Worm (Caenorhabditis elegans) whole organism, L4 larva: Measurements from ENCODE around the gene srsx-14.

Experiments used
- D1046.2 ChIP-seq: fragments of 200-800 bp; sonication (Bioruptor generic); IDR thresholded peaks from 2 replicates; pipeline ENCODE4 v1.3.6; 2022; ENCODE audit warnings: missing genetic modification characterization, missing compliant biosample characterization
- F26F4.8 ChIP-seq: fragments of 200-800 bp; sonication (Bioruptor generic); conservative IDR thresholded peaks from 2 replicates; pipeline ENCODE4 v1.3.6; 2022; ENCODE audit warnings: missing genetic modification characterization, missing compliant biosample characterization
- F44E2.7 ChIP-seq: fragments of 200-800 bp; sonication (Bioruptor generic); IDR thresholded peaks from 2 replicates; pipeline ENCODE4 v2.1.2; 2022; ENCODE audit warnings: missing genetic modification characterization, missing compliant biosample characterization
- F49E8.2 ChIP-seq: sonication (generic microtip); optimal IDR thresholded peaks from 2 replicates; lab custom pipeline; 2016; ENCODE audit warnings: missing compliant biosample characterization, mild to moderate bottlenecking, missing genetic modification characterization, borderline replicate concordance
- R02D3.7 ChIP-seq: fragments of 150-350 bp; sonication (generic microtip); optimal IDR thresholded peaks from 3 replicates; lab custom pipeline; 2014; ENCODE audit warnings: missing biosample characterization, missing genetic modification characterization
- Y48G9A.11 ChIP-seq: fragments of 200-800 bp; sonication (Bioruptor generic); IDR thresholded peaks from 2 replicates; pipeline ENCODE4 v1.3.6; 2022; ENCODE audit warnings: missing genetic modification reagents, missing genetic modification characterization, missing compliant biosample characterization
- Y75B8A.6 ChIP-seq: fragments of 200-800 bp; sonication (Bioruptor generic); IDR thresholded peaks from 2 replicates; pipeline ENCODE4 v1.3.6; 2022; ENCODE audit warnings: missing genetic modification reagents, missing genetic modification characterization, missing compliant biosample characterization
- ZK546.5 ChIP-seq, 2 experiments: sonication (generic microtip); optimal IDR thresholded peaks; 2 replicates each; lab custom pipeline; 2017; ENCODE audit warnings: missing biosample characterization in 2 of 2, missing genetic modification characterization in 2 of 2
- aly-2 ChIP-seq: sonication (generic microtip); optimal IDR thresholded peaks from 2 replicates; lab custom pipeline; 2018; ENCODE audit warnings: missing biosample characterization, missing genetic modification characterization
- ama-1 ChIP-seq: fragments of 150-350 bp; optimal IDR thresholded peaks from 2 replicates; lab custom pipeline; 2014; ENCODE audit warnings: inconsistent platforms, mixed read lengths
- arid-1 ChIP-seq: fragments of 200-800 bp; sonication (Bioruptor generic); conservative IDR thresholded peaks from 2 replicates; pipeline ENCODE4 v1.3.6; 2022; ENCODE audit warnings: missing genetic modification reagents, missing genetic modification characterization, missing compliant biosample characterization
- ceh-32 ChIP-seq: sonication (generic microtip); optimal IDR thresholded peaks from 2 replicates; lab custom pipeline; 2016; ENCODE audit warnings: mild to moderate bottlenecking, missing genetic modification characterization, missing compliant biosample characterization; ENCODE audit not compliant: poor library complexity
- ceh-62 ChIP-seq: sonication (generic microtip); optimal IDR thresholded peaks from 2 replicates; lab custom pipeline; 2017; ENCODE audit warnings: missing biosample characterization, missing genetic modification characterization
- ceh-82 ChIP-seq: sonication (generic microtip); optimal IDR thresholded peaks from 2 replicates; lab custom pipeline; 2017; ENCODE audit warnings: missing biosample characterization, missing genetic modification characterization
- ces-1 ChIP-seq: fragments of 150-350 bp; sonication (generic microtip); optimal IDR thresholded peaks from 4 replicates; lab custom pipeline; 2014; ENCODE audit warnings: missing biosample characterization, missing genetic modification reagents, missing genetic modification characterization
- daf-16 ChIP-seq, 3 experiments: sonication (generic microtip); optimal IDR thresholded peaks; 2 replicates each; lab custom pipeline; 2016 to 2017; ENCODE audit warnings: missing genetic modification characterization in 3 of 3, missing genetic modification reagents in 3 of 3, mild to moderate bottlenecking in 2 of 3, missing compliant biosample characterization in 2 of 3, missing biosample characterization in 1 of 3, moderate library complexity in 1 of 3
- daf-19 ChIP-seq: fragments of 200-800 bp; sonication (Bioruptor generic); conservative IDR thresholded peaks from 2 replicates; pipeline ENCODE4 v1.3.6; 2022; ENCODE audit warnings: missing genetic modification characterization, missing compliant biosample characterization
- dmd-6 ChIP-seq: fragments of 200-800 bp; sonication (Bioruptor generic); IDR thresholded peaks from 2 replicates; pipeline ENCODE4 v1.3.6; 2022; ENCODE audit warnings: missing genetic modification reagents, missing genetic modification characterization, missing compliant biosample characterization
- dmd-9 ChIP-seq: fragments of 200-800 bp; sonication (Bioruptor generic); IDR thresholded peaks from 2 replicates; pipeline ENCODE4 v1.3.6; 2022; ENCODE audit warnings: missing genetic modification reagents, missing genetic modification characterization, missing compliant biosample characterization
- duxl-1 ChIP-seq: sonication (generic microtip); optimal IDR thresholded peaks from 2 replicates; lab custom pipeline; 2016; ENCODE audit warnings: mild to moderate bottlenecking, missing genetic modification characterization, moderate library complexity, missing compliant biosample characterization; ENCODE audit not compliant: poor library complexity
- dve-1 ChIP-seq: sonication (generic microtip); optimal IDR thresholded peaks from 2 replicates; lab custom pipeline; 2017; ENCODE audit warnings: antibody characterized with exemption, mild to moderate bottlenecking, missing genetic modification characterization, missing compliant biosample characterization; ENCODE audit not compliant: insufficient read depth
- egl-27 ChIP-seq: sonication (generic microtip); optimal IDR thresholded peaks from 3 replicates; lab custom pipeline; 2017; ENCODE audit warnings: missing biosample characterization, missing genetic modification reagents, missing genetic modification characterization
- egl-43 ChIP-seq: fragments of 200-800 bp; sonication (Bioruptor generic); IDR thresholded peaks from 2 replicates; pipeline ENCODE4 v1.3.6; 2022; ENCODE audit warnings: missing genetic modification reagents, missing genetic modification characterization, missing compliant biosample characterization
- fkh-10 ChIP-seq: fragments of 150-350 bp; optimal IDR thresholded peaks from 2 replicates; lab custom pipeline; 2014; ENCODE audit warnings: missing biosample characterization, missing genetic modification reagents, missing genetic modification characterization
- gei-8 ChIP-seq: fragments of 200-800 bp; sonication (Bioruptor generic); optimal IDR thresholded peaks from 2 replicates; lab custom pipeline; 2018; ENCODE audit warnings: mild to moderate bottlenecking, missing genetic modification characterization, missing compliant biosample characterization
- hmg-1.1 ChIP-seq: fragments of 200-800 bp; sonication (Bioruptor generic); IDR thresholded peaks from 2 replicates; pipeline ENCODE4 v1.3.6; 2022; ENCODE audit warnings: missing genetic modification reagents, missing genetic modification characterization, missing compliant biosample characterization
- jun-1 ChIP-seq: fragments of 150-350 bp; optimal IDR thresholded peaks from 2 replicates; lab custom pipeline; 2014; ENCODE audit warnings: missing biosample characterization, missing genetic modification reagents, missing genetic modification characterization
- lin-1 ChIP-seq: fragments of 200-800 bp; sonication (Bioruptor generic); IDR thresholded peaks from 2 replicates; pipeline ENCODE4 v1.3.6; 2022; ENCODE audit warnings: missing genetic modification reagents, missing genetic modification characterization, missing compliant biosample characterization
- lin-29 ChIP-seq: fragments of 200-800 bp; sonication (Bioruptor generic); IDR thresholded peaks from 2 replicates; pipeline ENCODE4 v1.3.6; 2022; ENCODE audit warnings: missing genetic modification reagents, missing genetic modification characterization, missing compliant biosample characterization
- lin-39 ChIP-seq: fragments of 150-350 bp; optimal IDR thresholded peaks from 2 replicates; lab custom pipeline; 2014; ENCODE audit warnings: missing biosample characterization, missing genetic modification reagents, missing genetic modification characterization
- madf-5 ChIP-seq, 2 experiments: fragments of 200-800 bp; sonication (Bioruptor generic); IDR thresholded peaks; 2 replicates each; pipeline ENCODE4 v1.3.6; 2022; ENCODE audit warnings: missing compliant biosample characterization in 2 of 2, missing genetic modification characterization in 2 of 2
- madf-9 ChIP-seq: fragments of 200-800 bp; sonication (Bioruptor generic); conservative IDR thresholded peaks from 2 replicates; pipeline ENCODE4 v1.3.6; 2022; ENCODE audit warnings: missing genetic modification reagents, missing genetic modification characterization, missing compliant biosample characterization
- mdl-1 ChIP-seq, 2 experiments: fragments of 150-350 bp in 1 of 2; sonication (generic microtip) in 1 of 2; optimal IDR thresholded peaks; 2 replicates each; lab custom pipeline; 2014 to 2017; ENCODE audit warnings: missing biosample characterization in 2 of 2, missing genetic modification characterization in 2 of 2
- mdt-29 ChIP-seq: fragments of 200-800 bp; sonication (Bioruptor generic); IDR thresholded peaks from 2 replicates; pipeline ENCODE4 v1.3.6; 2022; ENCODE audit warnings: missing genetic modification reagents, missing genetic modification characterization, missing compliant biosample characterization
- mes-2 ChIP-seq: sonication (generic microtip); optimal IDR thresholded peaks from 2 replicates; lab custom pipeline; 2016; ENCODE audit warnings: missing genotype, mild to moderate bottlenecking, missing genetic modification characterization, missing compliant biosample characterization; ENCODE audit not compliant: poor library complexity, severe bottlenecking
- mxl-2 ChIP-seq: fragments of 200-800 bp; sonication (Bioruptor generic); conservative IDR thresholded peaks from 2 replicates; pipeline ENCODE4 v1.3.6; 2022; ENCODE audit warnings: missing genetic modification reagents, missing genetic modification characterization, missing compliant biosample characterization
- nhr-10 ChIP-seq: fragments of 150-350 bp; optimal IDR thresholded peaks from 2 replicates; lab custom pipeline; 2014; ENCODE audit warnings: missing biosample characterization, missing genetic modification characterization
- nhr-102 ChIP-seq: sonication (generic microtip); optimal IDR thresholded peaks from 2 replicates; lab custom pipeline; 2016; ENCODE audit warnings: mild to moderate bottlenecking, missing genetic modification characterization, moderate library complexity, missing compliant biosample characterization
- nhr-11 ChIP-seq: fragments of 150-350 bp; optimal IDR thresholded peaks from 2 replicates; lab custom pipeline; 2014; ENCODE audit warnings: missing biosample characterization, missing genetic modification characterization
- nhr-111 ChIP-seq: fragments of 200-800 bp; sonication (Bioruptor generic); optimal IDR thresholded peaks from 2 replicates; lab custom pipeline; 2018; ENCODE audit warnings: mild to moderate bottlenecking, missing genetic modification characterization, missing compliant biosample characterization
- nhr-25 ChIP-seq: sonication (generic microtip); optimal IDR thresholded peaks from 2 replicates; lab custom pipeline; 2017; ENCODE audit warnings: missing genetic modification characterization, mild to moderate bottlenecking, missing compliant biosample characterization, antibody characterized with exemption, moderate library complexity, borderline replicate concordance; ENCODE audit not compliant: insufficient read depth
- nhr-28 ChIP-seq: fragments of 150-350 bp; optimal IDR thresholded peaks from 2 replicates; lab custom pipeline; 2014; ENCODE audit warnings: missing biosample characterization, missing genetic modification characterization
- nhr-41 ChIP-seq: fragments of 200-800 bp; sonication (Bioruptor generic); IDR thresholded peaks from 2 replicates; pipeline ENCODE4 v1.3.6; 2022; ENCODE audit warnings: missing genetic modification reagents, missing genetic modification characterization, missing compliant biosample characterization
- nhr-42 ChIP-seq: fragments of 200-800 bp; sonication (Bioruptor generic); IDR thresholded peaks from 2 replicates; pipeline ENCODE4 v1.3.6; 2022; ENCODE audit warnings: missing genetic modification characterization, missing compliant biosample characterization
- nhr-77 ChIP-seq: fragments of 150-350 bp; optimal IDR thresholded peaks from 2 replicates; lab custom pipeline; 2014; ENCODE audit warnings: missing biosample characterization, missing genetic modification characterization
- php-3 ChIP-seq: fragments of 200-800 bp; sonication (Bioruptor generic); IDR thresholded peaks from 2 replicates; pipeline ENCODE4 v1.3.6; 2022; ENCODE audit warnings: missing genetic modification reagents, missing genetic modification characterization, missing compliant biosample characterization
- set-16 ChIP-seq: fragments of 200-800 bp; sonication (Bioruptor generic); IDR thresholded peaks from 2 replicates; pipeline ENCODE4 v1.3.6; 2022; ENCODE audit warnings: missing genetic modification reagents, missing genetic modification characterization, missing compliant biosample characterization
- spr-3 ChIP-seq: fragments of 200-800 bp; sonication (Bioruptor generic); optimal IDR thresholded peaks from 2 replicates; lab custom pipeline; 2018; ENCODE audit warnings: mild to moderate bottlenecking, missing genetic modification characterization, missing compliant biosample characterization
- unc-62 ChIP-seq, 3 experiments: fragments of 150-350 bp in 1 of 3; sonication (generic microtip); optimal IDR thresholded peaks in 2 of 3; peaks in 1 of 3; 1 replicate in 1 of 3; 2 replicates in 2 of 3; lab custom pipeline; 2014 to 2017; ENCODE audit warnings: missing biosample characterization in 3 of 3, missing genetic modification characterization in 3 of 3, missing genetic modification reagents in 3 of 3, missing genotype in 1 of 3

Gene srsx-14

ce11 chrIV:5607343-5607742, 19.6 kb downstream of the srsx-14 start (continued):
- peak; percentile 96 for TF ChIP-seq nhr-11 (tag; lab: Kevin White, UChicago)
- peak in 1 of 2 experiments; percentile 94 for TF ChIP-seq daf-16 (GFP tag; optimal IDR thresholded peaks at IDR 0.05; lab: Kevin White, UChicago)
- TF ChIP-seq daf-16 (tag; optimal IDR thresholded peaks at IDR 0.05; lab: Kevin White, UChicago): peak; percentile 66
- peak; percentile 48 for TF ChIP-seq nhr-102 (tag; lab: Kevin White, UChicago)
- TF ChIP-seq nhr-111: no peak
- TF ChIP-seq lin-1 (GFP tag; lab: Robert Waterston, UW): no peak
- TF ChIP-seq mes-2 (tag; lab: Kevin White, UChicago): peak; percentile 65
- peak; percentile 71 for TF ChIP-seq nhr-10 (tag; lab: Kevin White, UChicago)
- peak; percentile 77 for TF ChIP-seq nhr-77 (tag; lab: Kevin White, UChicago)
- peak; percentile 61 for TF ChIP-seq ama-1 (lab: Kevin White, UChicago)
- peak; percentile 59 for TF ChIP-seq nhr-25 (tag; lab: Kevin White, UChicago)
- no peak for TF ChIP-seq php-3 (GFP tag; lab: Robert Waterston, UW)
- TF ChIP-seq dve-1 (tag; lab: Kevin White, UChicago): peak; percentile 93
- peak; percentile 43; the same call in 1 of the 2 replicates for TF ChIP-seq set-16 (GFP tag; lab: Robert Waterston, UW)
- TF ChIP-seq dmd-9 (GFP tag; lab: Robert Waterston, UW): no peak
- TF ChIP-seq fkh-10 (GFP tag; lab: Kevin White, UChicago): peak; percentile 62
- TF ChIP-seq Y75B8A.6 (GFP tag; lab: Robert Waterston, UW): no peak
- TF ChIP-seq hmg-1.1 (GFP tag; lab: Robert Waterston, UW): peak; percentile 87
- TF ChIP-seq madf-9: no peak
- TF ChIP-seq F44E2.7: no peak
- no peak for TF ChIP-seq mxl-2 (GFP tag; lab: Robert Waterston, UW)
- peak; percentile 13 for TF ChIP-seq jun-1 (tag; lab: Kevin White, UChicago)
- TF ChIP-seq mdl-1 (tag; optimal IDR thresholded peaks at IDR 0.05; lab: Kevin White, UChicago): peak; percentile 80 to 96
- no peak for TF ChIP-seq spr-3 (GFP tag; lab: Kevin White, UChicago)
- TF ChIP-seq gei-8: peak; percentile 68
- TF ChIP-seq lin-29 (GFP tag; lab: Robert Waterston, UW): 0 out of 2 replicates have a peak, but pooled peaks have one; percentile 19
- peak; percentile 65 for TF ChIP-seq dmd-6 (GFP tag; lab: Robert Waterston, UW)
- TF ChIP-seq ceh-62 (tag; lab: Kevin White, UChicago): no peak
- TF ChIP-seq nhr-41 (GFP tag; lab: Robert Waterston, UW): no peak
- no peak for TF ChIP-seq aly-2 (tag; lab: Kevin White, UChicago)
- TF ChIP-seq nhr-42 (GFP tag; lab: Robert Waterston, UW): no peak
- TF ChIP-seq ces-1 (GFP tag; lab: Kevin White, UChicago): no peak
- TF ChIP-seq ceh-32: no peak
- TF ChIP-seq egl-27: no peak
- no peak for TF ChIP-seq daf-19
- TF ChIP-seq mdt-29: 0 out of 2 replicates have a peak, but pooled peaks have one; percentile 41
- TF ChIP-seq F26F4.8 (GFP tag; lab: Robert Waterston, UW): no peak
- TF ChIP-seq ceh-82 (tag; lab: Kevin White, UChicago): no peak
- peak; percentile 75; the same call in 1 of the 2 replicates for TF ChIP-seq egl-43 (GFP tag; lab: Robert Waterston, UW)
- no peak for TF ChIP-seq madf-5 (GFP tag; IDR thresholded peaks at IDR 0.05; lab: Robert Waterston, UW)
- TF ChIP-seq F49E8.2 (tag; lab: Kevin White, UChicago): no peak
- no peak for TF ChIP-seq D1046.2 (GFP tag; lab: Robert Waterston, UW)
- TF ChIP-seq Y48G9A.11 (GFP tag; lab: Robert Waterston, UW): no peak
- TF ChIP-seq ZK546.5 (tag; optimal IDR thresholded peaks at IDR 0.05; lab: Kevin White, UChicago): no peak
- TF ChIP-seq duxl-1 (tag; lab: Kevin White, UChicago): no peak
- peak; percentile 98 for TF ChIP-seq nhr-28 (tag; lab: Kevin White, UChicago)
- peak in 1 of 2 experiments; percentile 99 for TF ChIP-seq unc-62 (GFP tag; optimal IDR thresholded peaks at IDR 0.05 in 1 of 2; lab: Kevin White, UChicago)
- peak; percentile 57 for TF ChIP-seq unc-62 (tag; optimal IDR thresholded peaks at IDR 0.05; lab: Kevin White, UChicago)
- TF ChIP-seq arid-1: 0 out of 2 replicates have a peak, but pooled peaks have one; percentile 23
- no peak for TF ChIP-seq R02D3.7
- no peak for TF ChIP-seq lin-39 (tag; lab: Kevin White, UChicago)
